Worm (Caenorhabditis elegans): ENCODE results near the gene T25B2.3.

Gene T25B2.3

ce11 chrX:6187848-6188247, 11.9 kb downstream of the T25B2.3 start, which contains the start of gene T13C5.10:
TSS of gene T13C5.10 (plus strand) at chrX:6188148.
- no peak for TF ChIP-seq Y56A3A.18 (GFP tag; IDR thresholded peaks at IDR 0.05)
- TF ChIP-seq hlh-12 (tag; optimal IDR thresholded peaks at IDR 0.05): no peak
- no peak for TF ChIP-seq lin-26 (GFP tag; IDR thresholded peaks at IDR 0.05)
- TF ChIP-seq nfya-1 (tag; optimal IDR thresholded peaks at IDR 0.05; ENCODE audit: borderline replicate concordance, insufficient read depth): no peak
- no peak for TF ChIP-seq madf-10 (tag; optimal IDR thresholded peaks at IDR 0.05)
- TF ChIP-seq F10E7.11 (tag; optimal IDR thresholded peaks at IDR 0.05): no peak
- no peak for TF ChIP-seq ZK185.1 (tag; optimal IDR thresholded peaks at IDR 0.05; ENCODE audit: poor library complexity, severe bottlenecking)
- TF ChIP-seq ceh-79 (tag; optimal IDR thresholded peaks at IDR 0.05): no peak
- TF ChIP-seq Y53F4B.3 (GFP tag; IDR thresholded peaks at IDR 0.05): no peak
- no peak for TF ChIP-seq cebp-1 (GFP tag; IDR thresholded peaks at IDR 0.05)
- no peak for TF ChIP-seq cebp-1 (tag; optimal IDR thresholded peaks at IDR 0.05)
- TF ChIP-seq hmg-20 (GFP tag; IDR thresholded peaks at IDR 0.05): no peak
- TF ChIP-seq sptf-2 (GFP tag; optimal IDR thresholded peaks at IDR 0.05): no peak
- TF ChIP-seq nhr-179 (tag; optimal IDR thresholded peaks at IDR 0.05): no peak
- no peak for TF ChIP-seq ccch-3 (GFP tag; optimal IDR thresholded peaks at IDR 0.05)
- TF ChIP-seq nhr-120 (GFP tag; IDR thresholded peaks at IDR 0.05): no peak
- no peak for TF ChIP-seq ceh-58 (GFP tag; IDR thresholded peaks at IDR 0.05)
- TF ChIP-seq fkh-3 (tag; optimal IDR thresholded peaks at IDR 0.05): no peak
- no peak for TF ChIP-seq lsy-27 (tag; optimal IDR thresholded peaks at IDR 0.05; ENCODE audit: borderline replicate concordance, insufficient read depth)
- TF ChIP-seq F57C9.4 (tag; optimal IDR thresholded peaks at IDR 0.05): no peak

DNA sequence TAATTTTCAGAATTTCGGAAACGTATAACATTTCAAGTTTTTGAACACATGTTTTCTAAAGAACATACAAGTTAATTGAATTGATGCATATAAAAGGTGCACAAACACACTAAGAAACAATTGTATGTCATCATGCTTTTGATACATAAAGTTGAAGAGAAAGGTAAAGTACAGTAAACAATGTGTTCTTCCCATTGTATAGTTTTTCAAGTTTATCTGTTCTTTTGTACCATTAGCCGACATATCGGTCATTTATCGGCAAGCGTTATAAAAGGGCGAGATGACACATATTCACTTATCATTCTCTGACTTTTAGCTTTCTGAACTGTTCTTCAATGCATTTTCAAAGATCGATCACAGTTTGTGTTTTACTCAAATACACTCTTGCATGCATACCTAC, 14.0 kb downstream of the T25B2.3 start, which contains the start of gene T13C5.9:
T13C5.9 (plus strand) TSS at position 301 of the 400 bp plus-strand sequence.
- TF ChIP-seq ceh-58 (GFP tag; IDR thresholded peaks at IDR 0.05): no peak
- no peak for TF ChIP-seq zfh-2 (GFP tag; conservative IDR thresholded peaks at IDR 0.05)
- TF ChIP-seq ztf-22 (GFP tag; optimal IDR thresholded peaks at IDR 0.05): no peak
- TF ChIP-seq athp-1 (tag; optimal IDR thresholded peaks at IDR 0.05): no peak
- TF ChIP-seq ceh-100 (GFP tag; IDR thresholded peaks at IDR 0.05): no peak
- TF ChIP-seq lsl-1 (GFP tag; optimal IDR thresholded peaks at IDR 0.05): no peak
- no peak for TF ChIP-seq B0336.3 (GFP tag; IDR thresholded peaks at IDR 0.05)
- TF ChIP-seq bed-1 (GFP tag; IDR thresholded peaks at IDR 0.05): no peak
- TF ChIP-seq F33H1.4 (GFP tag; IDR thresholded peaks at IDR 0.05): no peak
- TF ChIP-seq Y53F4B.3 (GFP tag; IDR thresholded peaks at IDR 0.05): no peak
- no peak for TF ChIP-seq lag-1 (GFP tag; IDR thresholded peaks at IDR 0.05)
- no peak for TF ChIP-seq F37B4.10 (GFP tag; IDR thresholded peaks at IDR 0.05)
- no peak for TF ChIP-seq lsy-27 (tag; optimal IDR thresholded peaks at IDR 0.05; ENCODE audit: borderline replicate concordance, insufficient read depth)

DNA sequence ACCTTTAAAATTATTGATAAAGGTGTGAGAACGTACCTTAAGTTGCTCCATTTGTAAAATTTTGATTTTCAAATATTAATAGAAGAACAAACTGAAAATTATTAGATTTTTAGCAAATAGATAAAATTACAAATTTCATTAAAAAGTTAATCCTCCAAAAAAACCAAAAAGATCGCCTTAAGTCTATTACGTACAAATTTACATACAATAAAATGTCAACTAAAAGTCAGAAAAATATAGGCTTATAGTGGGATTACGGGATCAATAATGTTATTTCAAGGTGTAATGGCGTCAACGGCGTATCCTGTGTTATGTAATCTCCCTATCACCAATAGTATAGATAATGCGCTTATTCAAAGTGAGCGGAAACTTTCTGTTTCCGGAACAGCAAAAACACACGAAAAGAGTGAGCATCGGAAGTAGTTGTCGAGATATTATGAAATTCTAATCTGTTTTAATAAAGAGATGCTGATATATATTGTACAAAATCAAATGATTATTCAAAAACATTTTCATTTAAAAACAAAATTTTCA, 18.3 kb downstream of the T25B2.3 start, which contains the start of gene ceh-54:
ceh-54 (minus strand) TSS at position 51 of the 534 bp plus-strand sequence.
- TF ChIP-seq C17E4.6 (GFP tag; IDR thresholded peaks at IDR 0.05) (no peak), egl-18 (GFP tag; IDR thresholded peaks at IDR 0.05) (no peak), ets-4 (GFP tag; optimal IDR thresholded peaks at IDR 0.05) (no peak), aptf-2 (GFP tag; conservative IDR thresholded peaks at IDR 0.05) (no peak), bed-1 (GFP tag; IDR thresholded peaks at IDR 0.05) (no peak), akir-1 (GFP tag; optimal IDR thresholded peaks at IDR 0.05) (no peak), sptf-2 (GFP tag; optimal IDR thresholded peaks at IDR 0.05) (no peak), lag-1 (GFP tag; IDR thresholded peaks at IDR 0.05) (no peak), F55B11.4 (tag; optimal IDR thresholded peaks at IDR 0.05; ENCODE audit: borderline replicate concordance, insufficient read depth) (no peak), Y95B8A.8 (GFP tag; IDR thresholded peaks at IDR 0.05) (no peak), zfh-2 (GFP tag; conservative IDR thresholded peaks at IDR 0.05) (no peak), F57C9.4 (tag; optimal IDR thresholded peaks at IDR 0.05) (no peak), mel-28 (tag; optimal IDR thresholded peaks at IDR 0.05; ENCODE audit: borderline replicate concordance) (no peak), hsf-1 (GFP tag; IDR thresholded peaks at IDR 0.05) (no peak), T07F8.4 (tag; optimal IDR thresholded peaks at IDR 0.05) (no peak), unc-130 (GFP tag; optimal IDR thresholded peaks at IDR 0.05) (no peak), nfyb-1 (GFP tag; IDR thresholded peaks at IDR 0.05) (no peak), atf-7 (tag; optimal IDR thresholded peaks at IDR 0.05) (no peak)
